Fruit fly (Drosophila melanogaster) whole organism, embryonic: ENCODE measurements around the gene CG34384.

Experiments used
- C15 ChIP-seq: fragments of 200-800 bp; sonication (Bioruptor generic); IDR thresholded peaks from 3 replicates; pipeline ENCODE4 v1.3.6; 2022; ENCODE audit warnings: missing biosample characterization, missing genetic modification characterization
- CG10147 ChIP-seq: fragments of 200-800 bp; sonication (Bioruptor generic); optimal IDR thresholded peaks from 2 replicates; lab custom pipeline; 2019; ENCODE audit warnings: missing biosample characterization, mild to moderate bottlenecking, missing genetic modification characterization, moderate library complexity
- CG10431 ChIP-seq: fragments of 200-800 bp; sonication (Bioruptor generic); optimal IDR thresholded peaks from 3 replicates; lab custom pipeline; 2018; ENCODE audit warnings: missing biosample characterization, mild to moderate bottlenecking, missing genetic modification characterization
- CG12155 ChIP-seq: fragments of 200-800 bp; sonication (Bioruptor generic); optimal IDR thresholded peaks from 3 replicates; lab custom pipeline; 2016; ENCODE audit warnings: missing biosample characterization, missing genetic modification characterization
- CG12219 ChIP-seq: fragments of 200-800 bp; sonication (Bioruptor generic); optimal IDR thresholded peaks from 3 replicates; lab custom pipeline; 2018; ENCODE audit warnings: missing biosample characterization, mild to moderate bottlenecking, missing genetic modification characterization
- CG12236 ChIP-seq: fragments of 200-800 bp; sonication (Bioruptor generic); optimal IDR thresholded peaks from 2 replicates; lab custom pipeline; 2016; ENCODE audit warnings: missing biosample characterization, missing genetic modification characterization
- CG13894 ChIP-seq: fragments of 200-800 bp; sonication (Bioruptor generic); optimal IDR thresholded peaks from 3 replicates; lab custom pipeline; 2018; ENCODE audit warnings: missing biosample characterization, mild to moderate bottlenecking, missing genetic modification characterization, moderate library complexity
- CG15073 ChIP-seq: fragments of 200-800 bp; sonication (Bioruptor generic); optimal IDR thresholded peaks from 2 replicates; lab custom pipeline; 2016; ENCODE audit warnings: missing biosample characterization, missing genetic modification characterization
- CG16863 ChIP-seq: fragments of 200-800 bp; sonication (Bioruptor generic); optimal IDR thresholded peaks from 3 replicates; lab custom pipeline; 2016; ENCODE audit warnings: missing biosample characterization, missing genetic modification characterization
- CG17829 ChIP-seq: fragments of 200-800 bp; optimal IDR thresholded peaks from 2 replicates; lab custom pipeline; 2019; ENCODE audit warnings: missing biosample characterization, mild to moderate bottlenecking, missing genetic modification characterization, moderate library complexity
- CG18619 ChIP-seq: fragments of 200-800 bp; sonication (Bioruptor generic); optimal IDR thresholded peaks from 3 replicates; lab custom pipeline; 2017; ENCODE audit warnings: missing biosample characterization, mild to moderate bottlenecking, missing genetic modification characterization
- CG18764 ChIP-seq: fragments of 200-800 bp; sonication (Bioruptor generic); optimal IDR thresholded peaks from 3 replicates; lab custom pipeline; 2016; ENCODE audit warnings: missing biosample characterization, missing genetic modification characterization
- CG31388 ChIP-seq: fragments of 200-800 bp; sonication (Bioruptor generic); optimal IDR thresholded peaks from 2 replicates; lab custom pipeline; 2016; ENCODE audit warnings: missing biosample characterization, missing genetic modification characterization
- CG32772 ChIP-seq: fragments of 200-800 bp; sonication (Bioruptor generic); IDR thresholded peaks from 2 replicates; pipeline ENCODE4 v1.3.6; 2022; ENCODE audit warnings: missing biosample characterization, missing genetic modification characterization
- CG34224 ChIP-seq: fragments of 200-800 bp; sonication (Bioruptor generic); IDR thresholded peaks from 3 replicates; pipeline ENCODE4 v1.3.6; 2022; ENCODE audit warnings: missing biosample characterization, missing genetic modification characterization; ENCODE audit not compliant: partially characterized antibody
- CG4282 ChIP-seq: fragments of 200-800 bp; sonication (Bioruptor generic); optimal IDR thresholded peaks from 2 replicates; lab custom pipeline; 2016; ENCODE audit warnings: missing biosample characterization, missing genetic modification characterization
- CG4617 ChIP-seq: fragments of 200-800 bp; sonication (Bioruptor generic); optimal IDR thresholded peaks from 3 replicates; lab custom pipeline; 2016; ENCODE audit warnings: missing biosample characterization, missing genetic modification characterization, borderline replicate concordance
- CG6765 ChIP-seq: fragments of 200-800 bp; sonication (Bioruptor generic); optimal IDR thresholded peaks from 3 replicates; lab custom pipeline; 2017; ENCODE audit warnings: missing biosample characterization, mild to moderate bottlenecking, missing genetic modification characterization
- CG8281 ChIP-seq: fragments of 200-800 bp; sonication (Bioruptor generic); optimal IDR thresholded peaks from 2 replicates; lab custom pipeline; 2018; ENCODE audit warnings: missing biosample characterization, mild to moderate bottlenecking, missing genetic modification characterization, moderate library complexity
- CG8359 ChIP-seq: fragments of 200-800 bp; sonication (Bioruptor generic); optimal IDR thresholded peaks from 2 replicates; lab custom pipeline; 2017; ENCODE audit warnings: missing biosample characterization, mild to moderate bottlenecking, missing genetic modification characterization, borderline replicate concordance
- CG8388 ChIP-seq: fragments of 200-800 bp; sonication (Bioruptor generic); optimal IDR thresholded peaks from 2 replicates; lab custom pipeline; 2019; ENCODE audit warnings: missing biosample characterization, mild to moderate bottlenecking, missing genetic modification characterization, moderate library complexity
- CG8478 ChIP-seq: fragments of >200 bp; optimal IDR thresholded peaks from 2 replicates; lab custom pipeline; 2018
- D19A ChIP-seq: fragments of 200-800 bp; optimal IDR thresholded peaks from 3 replicates; lab custom pipeline; 2019; ENCODE audit warnings: missing biosample characterization, mild to moderate bottlenecking, missing genetic modification characterization, moderate library complexity
- GATAe ChIP-seq: fragments of 200-800 bp; sonication (Bioruptor generic); conservative IDR thresholded peaks from 2 replicates; pipeline ENCODE4 v1.3.6; 2022; ENCODE audit warnings: missing biosample characterization, missing genetic modification characterization
- HHEX ChIP-seq: fragments of 200-800 bp; sonication (Bioruptor generic); optimal IDR thresholded peaks from 3 replicates; lab custom pipeline; 2017; ENCODE audit warnings: missing biosample characterization, mild to moderate bottlenecking, missing genetic modification characterization, missing genetic modification reagents
- HLH3B ChIP-seq: fragments of 200-800 bp; sonication (Bioruptor generic); IDR thresholded peaks from 2 replicates; pipeline ENCODE4 v1.3.6; 2022; ENCODE audit warnings: missing biosample characterization, missing genetic modification characterization
- HLHmδ ChIP-seq: fragments of 200-800 bp; sonication (Bioruptor generic); optimal IDR thresholded peaks from 2 replicates; lab custom pipeline; 2018; ENCODE audit warnings: missing biosample characterization, mild to moderate bottlenecking, missing genetic modification characterization, moderate library complexity
- Max ChIP-seq: fragments of 200-800 bp; sonication (Bioruptor generic); optimal IDR thresholded peaks from 2 replicates; lab custom pipeline; 2016; ENCODE audit warnings: missing biosample characterization, mild to moderate bottlenecking, missing genetic modification characterization
- NC2β ChIP-seq: fragments of 200-800 bp; sonication (Bioruptor generic); optimal IDR thresholded peaks from 2 replicates; lab custom pipeline; 2016; ENCODE audit warnings: missing biosample characterization, missing genetic modification characterization
- Ptx1 ChIP-seq: fragments of 200-800 bp; sonication (Bioruptor generic); IDR thresholded peaks from 2 replicates; pipeline ENCODE4 v1.3.6; 2022; ENCODE audit warnings: missing biosample characterization, missing genetic modification characterization
- al ChIP-seq: fragments of 200-800 bp; sonication (Bioruptor generic); IDR thresholded peaks from 2 replicates; pipeline ENCODE4 v1.3.6; 2022; ENCODE audit warnings: missing biosample characterization, missing genetic modification characterization
- caup ChIP-seq: fragments of 200-800 bp; sonication (Bioruptor generic); optimal IDR thresholded peaks from 3 replicates; lab custom pipeline; 2017; ENCODE audit warnings: missing biosample characterization, mild to moderate bottlenecking, missing genetic modification characterization, moderate library complexity; ENCODE audit not compliant: severe bottlenecking
- chinmo ChIP-seq: fragments of 200-800 bp; sonication (Bioruptor generic); IDR thresholded peaks from 4 replicates; pipeline ENCODE4 v1.3.6; 2022; ENCODE audit warnings: missing biosample characterization, missing genetic modification characterization; ENCODE audit not compliant: partially characterized antibody
- croc ChIP-seq: fragments of 200-800 bp; sonication (Bioruptor generic); conservative IDR thresholded peaks from 3 replicates; pipeline ENCODE4 v1.3.6; 2022; ENCODE audit warnings: missing biosample characterization, missing genetic modification characterization
- da ChIP-seq: fragments of 200-800 bp; sonication (Bioruptor generic); optimal IDR thresholded peaks from 2 replicates; lab custom pipeline; 2016; ENCODE audit warnings: missing biosample characterization, missing genetic modification characterization
- dpn ChIP-seq, 2 experiments: fragments of 200-800 bp; sonication (Bioruptor generic); optimal IDR thresholded peaks; 3 replicates each; lab custom pipeline; 2016; ENCODE audit warnings: missing biosample characterization in 2 of 2, missing genetic modification characterization in 2 of 2
- emc ChIP-seq: fragments of 200-800 bp; sonication (Bioruptor generic); optimal IDR thresholded peaks from 2 replicates; lab custom pipeline; 2016; ENCODE audit warnings: missing biosample characterization, missing genetic modification characterization
- ems ChIP-seq: fragments of 200-800 bp; sonication (Bioruptor generic); optimal IDR thresholded peaks from 3 replicates; lab custom pipeline; 2016; ENCODE audit warnings: missing biosample characterization, missing genetic modification characterization
- fu2 ChIP-seq: fragments of 200-800 bp; sonication (Bioruptor generic); optimal IDR thresholded peaks from 2 replicates; lab custom pipeline; 2016; ENCODE audit warnings: missing biosample characterization, missing genetic modification characterization
- grau ChIP-seq: fragments of 200-800 bp; optimal IDR thresholded peaks from 3 replicates; lab custom pipeline; 2019; ENCODE audit warnings: missing biosample characterization, mild to moderate bottlenecking, missing genetic modification characterization, moderate library complexity
- hkb ChIP-seq, 2 experiments: fragments of 200-800 bp in 1 of 2; fragments of >200 bp in 1 of 2; sonication (Bioruptor generic) in 1 of 2; IDR thresholded peaks in 1 of 2; optimal IDR thresholded peaks in 1 of 2; 2 replicates each; pipeline versions ENCODE4 v1.3.6 to Lab custom; 2017 to 2022; ENCODE audit warnings: missing biosample characterization in 1 of 2, missing genetic modification characterization in 1 of 2
- ind ChIP-seq: fragments of 200-800 bp; sonication (Bioruptor generic); optimal IDR thresholded peaks from 3 replicates; lab custom pipeline; 2016; ENCODE audit warnings: missing biosample characterization, missing genetic modification characterization
- inv ChIP-seq: fragments of 200-800 bp; sonication (Bioruptor generic); IDR thresholded peaks from 2 replicates; pipeline ENCODE4 v1.3.6; 2022; ENCODE audit warnings: missing biosample characterization, missing genetic modification characterization; ENCODE audit not compliant: partially characterized antibody
- kah ChIP-seq: fragments of 200-800 bp; sonication (Bioruptor generic); optimal IDR thresholded peaks from 2 replicates; lab custom pipeline; 2018; ENCODE audit warnings: missing biosample characterization, mild to moderate bottlenecking, missing genetic modification characterization
- mirr ChIP-seq: fragments of 200-800 bp; sonication (Bioruptor generic); optimal IDR thresholded peaks from 3 replicates; lab custom pipeline; 2018; ENCODE audit warnings: missing biosample characterization, mild to moderate bottlenecking, missing genetic modification characterization
- p53 ChIP-seq: fragments of 200-800 bp; sonication (Bioruptor generic); optimal IDR thresholded peaks from 2 replicates; lab custom pipeline; 2016; ENCODE audit warnings: missing biosample characterization, missing genetic modification characterization
- slou ChIP-seq: fragments of 200-800 bp; sonication (Bioruptor generic); optimal IDR thresholded peaks from 3 replicates; lab custom pipeline; 2016; ENCODE audit warnings: missing biosample characterization, missing genetic modification characterization
- so ChIP-seq: fragments of 200-800 bp; sonication (Bioruptor generic); IDR thresholded peaks from 3 replicates; pipeline ENCODE4 v1.3.6; 2022; ENCODE audit warnings: missing biosample characterization, missing genetic modification characterization
- tap ChIP-seq: fragments of 200-800 bp; optimal IDR thresholded peaks from 3 replicates; lab custom pipeline; 2019; ENCODE audit warnings: missing biosample characterization, mild to moderate bottlenecking, missing genetic modification characterization, moderate library complexity
- tin ChIP-seq: fragments of 200-800 bp; sonication (Bioruptor generic); optimal IDR thresholded peaks from 3 replicates; lab custom pipeline; 2016; ENCODE audit warnings: missing biosample characterization, missing genetic modification characterization

The CG34384 gene

dm6 chr3R:7813981-7814529, at the start of gene CG34384 (continued):
- TF ChIP-seq CG4282 (GFP tag; lab: Kevin White, UChicago) (no peak), caup (GFP tag; lab: Kevin White, UChicago) (peak; percentile 59), ems (GFP tag; lab: Kevin White, UChicago) (peak; percentile 38), mirr (GFP tag; lab: Kevin White, UChicago) (no peak), CG6765 (peak; percentile 65), croc (GFP tag; lab: Robert Waterston, UW) (0 out of 3 replicates have a peak, but pooled peaks have one; percentile 36), NC2β (GFP tag; lab: Kevin White, UChicago) (peak; percentile 22), CG8388 (GFP tag; lab: Kevin White, UChicago) (peak; percentile 38), CG16863 (peak; percentile 41), CG10431 (GFP tag; lab: Kevin White, UChicago) (no peak), HLHmδ (GFP tag; lab: Kevin White, UChicago) (no peak), CG18619 (peak; percentile 70), C15 (GFP tag; lab: Robert Waterston, UW) (no peak), inv (no peak), CG12219 (peak; percentile 19), CG34224 (GFP tag; lab: Robert Waterston, UW) (no peak), dpn (GFP tag; optimal IDR thresholded peaks at IDR 0.05; lab: Kevin White, UChicago) (peak; percentile 36 to 54), Max (GFP tag; lab: Kevin White, UChicago) (peak; percentile 39), grau (tag; lab: Kevin White, UChicago) (peak; percentile 60), fu2 (GFP tag; lab: Kevin White, UChicago) (peak; percentile 10), CG4617 (GFP tag; lab: Kevin White, UChicago) (no peak), CG18764 (no peak), CG17829 (tag; lab: Kevin White, UChicago) (peak; percentile 44), CG32772 (no peak), CG15073 (no peak), slou (GFP tag; lab: Kevin White, UChicago) (peak; percentile 21), da (no peak), HLH3B (no peak), CG12236 (GFP tag; lab: Kevin White, UChicago) (no peak), so (GFP tag; lab: Robert Waterston, UW) (no peak), CG8359 (peak; percentile 40), CG31388 (GFP tag; lab: Kevin White, UChicago) (no peak), ind (GFP tag; lab: Kevin White, UChicago) (peak; percentile 59), CG12155 (GFP tag; lab: Kevin White, UChicago) (peak; percentile 46), kah (no peak), Ptx1 (GFP tag; lab: Robert Waterston, UW) (no peak; the same call in 1 of the 2 replicates), chinmo (GFP tag; lab: Robert Waterston, UW) (no peak), emc (GFP tag; lab: Kevin White, UChicago) (peak; percentile 34), CG8478 (lab: Kevin White, UChicago) (no peak), CG13894 (peak; percentile 45), hkb (optimal IDR thresholded peaks at IDR 0.05; lab: Kevin White, UChicago) (no peak), hkb (GFP tag; IDR thresholded peaks at IDR 0.05; lab: Robert Waterston, UW) (peak; percentile 41; the same call in 1 of the 2 replicates), GATAe (GFP tag; lab: Robert Waterston, UW) (no peak), HHEX (GFP tag; lab: Kevin White, UChicago) (peak; percentile 50), CG10147 (GFP tag; lab: Kevin White, UChicago) (peak; percentile 72), al (no peak), D19A (peak; percentile 59), tap (tag; lab: Kevin White, UChicago) (peak; percentile 54), p53 (GFP tag; lab: Kevin White, UChicago) (no peak), CG8281 (tag; lab: Kevin White, UChicago) (peak; percentile 21), tin (GFP tag; lab: Kevin White, UChicago) (peak; percentile 67)
